Worm (Caenorhabditis elegans) whole organism, midembryonic: ENCODE measurements around the gene pgp-8.

Experiments
- T22C8.4 ChIP-seq: fragments of 200-800 bp; sonication (Bioruptor generic); IDR thresholded peaks from 2 replicates; pipeline ENCODE4 v1.3.6; 2022; ENCODE audit warnings: missing genetic modification characterization, missing compliant biosample characterization
- cog-1 ChIP-seq: sonication (generic microtip); optimal IDR thresholded peaks from 2 replicates; lab custom pipeline; 2016; ENCODE audit warnings: missing genetic modification characterization, missing compliant biosample characterization
- flt-1 ChIP-seq: fragments of 200-800 bp; sonication (Bioruptor generic); IDR thresholded peaks from 2 replicates; pipeline ENCODE4 v1.3.6; 2022; ENCODE audit warnings: missing genetic modification characterization, missing compliant biosample characterization
- klf-2 ChIP-seq: fragments of 200-800 bp; sonication (Bioruptor generic); conservative IDR thresholded peaks from 2 replicates; pipeline ENCODE4 v1.3.6; 2022; ENCODE audit warnings: missing genetic modification reagents, missing genetic modification characterization, missing compliant biosample characterization
- med-1 ChIP-seq: sonication (generic microtip); optimal IDR thresholded peaks from 2 replicates; lab custom pipeline; 2017; ENCODE audit warnings: missing genetic modification characterization, mild to moderate bottlenecking, missing compliant biosample characterization, antibody characterized with exemption, missing genetic modification reagents; ENCODE audit not compliant: insufficient read depth
- ref-1 ChIP-seq: fragments of 200-800 bp; sonication (Bioruptor generic); conservative IDR thresholded peaks from 2 replicates; pipeline ENCODE4 v1.3.6; 2022; ENCODE audit warnings: missing genetic modification reagents, missing genetic modification characterization, missing compliant biosample characterization
- tab-1 ChIP-seq: fragments of 200-800 bp; sonication (Bioruptor generic); IDR thresholded peaks from 2 replicates; pipeline ENCODE4 v1.3.6; 2022; ENCODE audit warnings: missing genetic modification characterization, missing compliant biosample characterization
- ztf-23 ChIP-seq: fragments of 200-800 bp; sonication (Bioruptor generic); IDR thresholded peaks from 2 replicates; pipeline ENCODE4 v1.3.6; 2022; ENCODE audit warnings: missing genetic modification reagents, missing genetic modification characterization, missing compliant biosample characterization
- ztf-29 ChIP-seq: fragments of 200-800 bp; sonication (Bioruptor generic); IDR thresholded peaks from 2 replicates; pipeline ENCODE4 v1.3.6; 2022; ENCODE audit warnings: missing genetic modification reagents, missing genetic modification characterization, missing compliant biosample characterization

pgp-8 gene

ce11 chrX:10896498-10896897 lies 32.3 kb upstream of the pgp-8 start, which contains the start of gene haly-1:
Gene haly-1, minus strand, starts transcription at chrX:10896598.
- TF ChIP-seq cog-1 (tag; lab: Kevin White, UChicago) = no peak

DNA sequence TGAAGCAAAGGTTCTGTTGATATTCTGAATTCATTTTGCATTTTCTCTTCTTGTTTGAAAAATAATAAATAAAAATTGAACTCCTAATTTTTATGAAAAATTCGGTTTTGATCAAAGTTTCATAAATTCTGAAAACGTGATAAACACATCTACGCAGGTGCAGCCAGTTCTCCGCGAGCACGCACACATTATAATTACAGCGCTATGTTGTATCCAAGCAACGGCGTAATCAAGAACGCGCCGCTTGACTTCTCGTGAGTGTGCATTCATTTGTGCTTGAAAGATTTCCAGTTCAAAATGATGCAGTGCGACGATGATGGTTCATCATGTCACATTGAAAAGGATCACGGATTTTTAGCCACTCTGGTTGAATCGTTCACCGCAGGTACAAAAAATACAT lies 27.7 kb upstream of the pgp-8 start, which contains the start of gene F47B10.3:
Gene F47B10.3 (plus strand): TSS at position 301 of the 400 bp plus-strand sequence.
- no peak for TF ChIP-seq tab-1 (GFP tag; lab: Robert Waterston, UW)
- TF ChIP-seq T22C8.4 (GFP tag; lab: Robert Waterston, UW) = no peak
- no peak for TF ChIP-seq ztf-29 (GFP tag; lab: Robert Waterston, UW)
- TF ChIP-seq ztf-23 (GFP tag; lab: Robert Waterston, UW) = no peak
- no peak for TF ChIP-seq ref-1 (GFP tag; lab: Robert Waterston, UW)
- TF ChIP-seq cog-1 (tag; lab: Kevin White, UChicago) = no peak
- TF ChIP-seq flt-1 (GFP tag; lab: Robert Waterston, UW) = no peak

- TF ChIP-seq flt-1 (GFP tag; lab: Robert Waterston, UW) (no peak), klf-2 (no peak), cog-1 (tag; lab: Kevin White, UChicago) (no peak), tab-1 (GFP tag; lab: Robert Waterston, UW) (no peak)
Observed at ce11 chrX:10890965-10891364, 26.7 kb upstream of the pgp-8 start, which contains the start of gene F47B10.4. Gene F47B10.4, plus strand, starts transcription at chrX:10891265.

DNA sequence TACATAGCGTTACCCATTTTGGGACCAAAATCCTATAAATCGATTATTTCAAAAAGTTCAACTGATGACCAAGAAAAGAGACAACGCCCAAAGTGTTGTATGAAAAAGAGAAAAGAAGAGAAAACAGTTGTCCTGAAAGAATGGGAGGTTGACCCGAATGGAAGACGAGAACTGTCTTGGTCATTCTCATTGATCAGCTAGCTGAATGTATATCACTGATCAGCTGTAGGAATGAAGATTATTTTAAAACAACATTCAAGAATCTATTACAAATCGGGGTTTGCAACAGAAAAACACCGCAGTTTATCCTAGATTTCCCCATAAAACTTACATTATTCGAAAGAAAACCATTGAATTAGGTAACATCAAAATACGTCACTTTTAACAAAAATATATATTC lies 26.2 kb upstream of the pgp-8 start, which contains the start of gene F47B10.5:
Gene F47B10.5 (minus strand): TSS at position 101 of the 400 bp plus-strand sequence.
- TF ChIP-seq klf-2 (no peak), ztf-23 (GFP tag; lab: Robert Waterston, UW) (no peak), flt-1 (GFP tag; lab: Robert Waterston, UW) (no peak), cog-1 (tag; lab: Kevin White, UChicago) (no peak), tab-1 (GFP tag; lab: Robert Waterston, UW) (no peak), ztf-29 (GFP tag; lab: Robert Waterston, UW) (no peak), T22C8.4 (GFP tag; lab: Robert Waterston, UW) (no peak), ref-1 (GFP tag; lab: Robert Waterston, UW) (no peak), med-1 (GFP tag; lab: Kevin White, UChicago) (no peak)

DNA sequence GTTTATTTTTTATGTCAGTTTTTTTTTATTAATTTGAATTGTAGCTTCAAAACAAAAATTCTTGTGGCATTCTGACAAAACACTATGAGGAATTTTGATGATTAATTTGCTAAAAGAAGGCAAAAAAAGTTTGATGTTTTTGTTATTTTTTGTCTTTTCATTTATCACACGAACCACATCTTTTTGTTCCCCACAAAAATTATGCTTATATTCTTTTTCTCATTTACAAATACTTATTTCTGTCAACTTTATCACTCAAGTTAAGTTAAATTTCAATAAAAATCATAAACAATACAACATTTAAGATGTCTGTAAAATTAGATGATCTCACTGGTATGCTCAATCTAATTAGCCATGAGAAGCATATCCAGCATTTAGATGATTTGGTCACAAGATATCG lies 24.0 kb upstream of the pgp-8 start, which contains the start of gene F47B10.6:
Gene F47B10.6 (plus strand): TSS at position 301 of the 400 bp plus-strand sequence.
- TF ChIP-seq klf-2 (no peak), cog-1 (tag; lab: Kevin White, UChicago) (no peak)

ce11 chrX:10885872-10886271 lies 21.6 kb upstream of the pgp-8 start, which contains the start of gene T21E8.5:
Gene T21E8.5, plus strand, starts transcription at chrX:10886172.
- TF ChIP-seq ztf-23 (GFP tag; lab: Robert Waterston, UW) (no peak), klf-2 (no peak), flt-1 (GFP tag; lab: Robert Waterston, UW) (no peak), T22C8.4 (GFP tag; lab: Robert Waterston, UW) (no peak), ref-1 (GFP tag; lab: Robert Waterston, UW) (no peak), cog-1 (tag; lab: Kevin White, UChicago) (no peak), tab-1 (GFP tag; lab: Robert Waterston, UW) (no peak), ztf-29 (GFP tag; lab: Robert Waterston, UW) (no peak), med-1 (GFP tag; lab: Kevin White, UChicago) (no peak)

ce11 chrX:10883203-10883602 lies 19.0 kb upstream of the pgp-8 start, which contains the start of gene T21E8.7:
Gene T21E8.7, plus strand, starts transcription at chrX:10883503.
- no peak for TF ChIP-seq ztf-29 (GFP tag; lab: Robert Waterston, UW)
- TF ChIP-seq T22C8.4 (GFP tag; lab: Robert Waterston, UW) = no peak
- TF ChIP-seq tab-1 (GFP tag; lab: Robert Waterston, UW) = no peak
- no peak for TF ChIP-seq flt-1 (GFP tag; lab: Robert Waterston, UW)
- TF ChIP-seq cog-1 (tag; lab: Kevin White, UChicago) = no peak
- no peak for TF ChIP-seq med-1 (GFP tag; lab: Kevin White, UChicago)
- no peak for TF ChIP-seq klf-2
- TF ChIP-seq ztf-23 (GFP tag; lab: Robert Waterston, UW) = no peak
- TF ChIP-seq ref-1 (GFP tag; lab: Robert Waterston, UW) = no peak

DNA sequence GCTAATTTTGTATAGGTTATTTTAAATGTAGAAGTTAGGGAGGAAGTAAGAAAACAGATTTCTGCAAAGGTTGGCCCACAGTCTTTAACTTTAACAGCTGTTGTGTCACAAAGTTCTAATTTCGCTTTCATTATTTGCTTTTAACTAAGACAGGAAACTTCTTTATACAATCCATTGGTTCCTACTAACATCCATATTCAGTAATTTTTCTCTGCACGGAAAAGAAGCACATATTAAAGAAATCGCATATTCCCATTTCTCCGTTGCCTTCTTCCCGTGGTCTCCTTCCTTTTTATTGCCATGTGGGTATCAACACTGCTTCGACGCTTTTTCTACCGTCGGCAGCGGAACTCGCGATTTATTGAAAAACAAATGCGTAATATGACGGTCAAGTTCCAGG lies 17.8 kb upstream of the pgp-8 start, which contains the start of gene T21E8.6:
Gene T21E8.6 (plus strand): TSS at position 301 of the 400 bp plus-strand sequence.
- TF ChIP-seq ztf-23 (GFP tag; lab: Robert Waterston, UW) = no peak
- no peak for TF ChIP-seq ref-1 (GFP tag; lab: Robert Waterston, UW)
- no peak for TF ChIP-seq ztf-29 (GFP tag; lab: Robert Waterston, UW)
- no peak for TF ChIP-seq T22C8.4 (GFP tag; lab: Robert Waterston, UW)
- no peak for TF ChIP-seq med-1 (GFP tag; lab: Kevin White, UChicago)
- TF ChIP-seq klf-2 = no peak
- no peak for TF ChIP-seq tab-1 (GFP tag; lab: Robert Waterston, UW)
- TF ChIP-seq flt-1 (GFP tag; lab: Robert Waterston, UW) = no peak

DNA sequence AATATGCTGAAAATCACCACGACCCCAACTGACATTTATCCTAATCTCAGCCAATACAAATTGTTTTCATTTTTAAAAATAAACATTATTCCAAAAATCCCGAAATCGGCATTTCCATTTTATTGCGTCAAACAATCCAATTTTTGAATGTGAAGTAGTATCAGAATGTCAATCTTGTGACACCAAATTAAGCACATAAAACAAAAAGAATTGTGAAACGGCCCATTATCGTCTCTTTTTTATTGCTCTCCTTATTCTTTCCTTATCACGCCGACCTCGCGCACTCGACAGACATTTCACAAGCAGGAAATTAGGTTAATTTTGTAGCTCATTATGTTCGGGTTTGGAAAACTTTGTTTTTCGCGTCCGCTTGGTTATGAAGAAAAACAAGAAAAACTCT lies 16.3 kb upstream of the pgp-8 start, which contains the start of gene T21E8.4:
Gene T21E8.4 (plus strand): TSS at position 301 of the 400 bp plus-strand sequence.
- no peak for TF ChIP-seq ztf-23 (GFP tag; lab: Robert Waterston, UW)

DNA sequence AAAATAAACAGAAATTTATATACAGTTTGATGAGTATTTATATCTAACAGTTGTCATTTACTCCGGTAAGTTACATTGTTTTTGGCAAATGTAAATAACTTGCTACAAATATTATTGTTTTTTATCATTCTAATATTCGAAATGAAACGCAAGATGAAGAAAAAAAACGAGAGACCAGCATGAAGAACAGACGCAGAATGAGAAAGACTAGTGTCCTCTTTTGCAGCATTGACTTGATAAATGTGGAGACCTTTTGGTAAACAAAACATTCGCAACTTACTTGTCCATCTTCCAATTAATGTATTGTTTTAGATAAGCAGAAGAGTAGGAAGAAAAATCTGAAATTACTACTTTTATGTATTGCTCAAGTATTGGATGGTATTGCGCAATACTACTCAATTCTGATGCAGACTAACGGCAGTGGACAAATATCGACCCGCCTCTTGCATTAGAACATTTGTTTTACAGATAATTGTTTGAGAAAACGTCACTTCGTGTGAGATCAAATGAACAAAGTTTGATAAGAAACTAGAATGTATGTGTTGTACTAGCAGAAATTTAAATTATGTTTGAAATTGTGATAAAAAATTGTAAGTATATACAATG lies 13.0 kb upstream of the pgp-8 start, which contains the start of gene pgp-6:
Gene pgp-6 (minus strand): TSS at position 288 of the 606 bp plus-strand sequence.
- TF ChIP-seq flt-1 (GFP tag; lab: Robert Waterston, UW) = no peak
- no peak for TF ChIP-seq T22C8.4 (GFP tag; lab: Robert Waterston, UW)
- no peak for TF ChIP-seq ztf-29 (GFP tag; lab: Robert Waterston, UW)
- no peak for TF ChIP-seq klf-2
- no peak for TF ChIP-seq cog-1 (tag; lab: Kevin White, UChicago)
- no peak for TF ChIP-seq ref-1 (GFP tag; lab: Robert Waterston, UW)
- TF ChIP-seq ztf-23 (GFP tag; lab: Robert Waterston, UW) = no peak
- TF ChIP-seq med-1 (GFP tag; lab: Kevin White, UChicago) = no peak
- no peak for TF ChIP-seq tab-1 (GFP tag; lab: Robert Waterston, UW)
